Worm (Caenorhabditis elegans) whole organism, L4/young adult: ENCODE measurements around the gene T27A1.2.
"Not testable (repeated sequence)": the region's sequence is repeated elsewhere in the genome, so short reads cannot be mapped to it uniquely, and the experiment has no call there.

Source experiments
- W03F9.2 ChIP-seq: fragments of 150-350 bp; optimal IDR thresholded peaks from 2 replicates; lab custom pipeline; 2014; ENCODE audit warnings: missing biosample characterization, missing genetic modification characterization
- dao-5 ChIP-seq: sonication (generic microtip); optimal IDR thresholded peaks from 2 replicates; lab custom pipeline; 2016; ENCODE audit warnings: missing genotype, missing genetic modification characterization, moderate library complexity, missing compliant biosample characterization
- him-1 ChIP-seq: sonication (generic microtip); optimal IDR thresholded peaks from 2 replicates; lab custom pipeline; 2016; ENCODE audit warnings: missing genotype, missing genetic modification reagents, missing genetic modification characterization, missing compliant biosample characterization

T27A1.2 gene

DNA sequence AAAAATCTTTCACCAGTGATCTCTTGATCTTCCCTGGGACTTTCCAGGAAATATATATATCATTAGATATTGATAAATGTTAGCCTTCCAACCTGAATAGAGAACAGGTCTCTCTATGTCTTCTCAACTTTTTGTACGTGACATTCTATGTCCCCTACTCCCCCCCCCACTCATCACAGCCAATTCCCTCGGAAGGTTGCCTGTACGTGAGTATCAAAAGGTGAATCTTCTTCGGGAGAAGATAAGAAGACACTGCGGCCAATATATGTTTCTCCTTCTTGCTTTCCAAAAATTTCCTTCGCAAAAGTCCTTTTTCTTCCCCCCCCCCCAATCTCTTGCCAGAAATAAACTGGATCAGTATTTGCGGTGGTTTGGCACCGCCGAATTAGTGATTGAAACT is 5.7 kb upstream of the T27A1.2 start:
- TF ChIP-seq dao-5 (tag; lab: Kevin White, UChicago) (no peak), him-1 (tag; lab: Kevin White, UChicago) (no peak), W03F9.2 (tag; lab: Kevin White, UChicago) (no peak)

ce11 chrII:535226-535625 is 1.4 kb downstream of the T27A1.2 start, which contains the start of gene T27A1.3:
Gene T27A1.3 (plus strand): TSS chrII:535526.
- TF ChIP-seq him-1, dao-5, W03F9.2 (tag; lab: Kevin White, UChicago): not testable (repeated sequence)

- no peak for TF ChIP-seq W03F9.2 (tag; lab: Kevin White, UChicago)
- TF ChIP-seq him-1 (tag; lab: Kevin White, UChicago), result no peak
- no peak for TF ChIP-seq dao-5 (tag; lab: Kevin White, UChicago)
These were observed 10.3 kb downstream of the T27A1.2 start, which contains the start of gene lgc-34 for ce11 chrII:526375-526774. Gene lgc-34 (plus strand): TSS chrII:526574.

ce11 chrII:522302-522701 is 14.4 kb downstream of the T27A1.2 start, which contains the start of gene slc-36.2:
Gene slc-36.2 (plus strand): TSS chrII:522602.
- TF ChIP-seq him-1 (tag; lab: Kevin White, UChicago), result no peak
- no peak for TF ChIP-seq dao-5 (tag; lab: Kevin White, UChicago)
- TF ChIP-seq W03F9.2 (tag; lab: Kevin White, UChicago), result no peak

DNA sequence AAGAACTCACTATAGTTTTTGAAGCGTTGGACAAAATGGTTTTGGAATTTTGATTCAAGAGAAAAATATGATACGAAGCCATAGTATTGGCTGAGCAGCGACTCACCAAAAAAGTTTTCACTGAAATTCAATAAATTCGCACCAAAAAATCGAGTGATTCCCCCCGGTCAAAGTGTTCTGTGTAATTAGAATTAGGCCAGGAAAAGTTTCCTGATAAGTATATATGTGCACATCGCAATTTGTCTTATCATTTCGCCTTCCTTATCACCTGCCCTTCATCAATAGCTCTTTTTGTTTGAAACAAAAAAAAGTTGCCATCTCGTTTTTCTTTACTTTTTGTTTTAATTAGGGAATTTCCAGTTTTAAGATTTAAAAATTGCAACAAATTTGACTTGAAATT is 15.0 kb downstream of the T27A1.2 start:
- TF ChIP-seq W03F9.2 (tag; lab: Kevin White, UChicago) (no peak), him-1 (tag; lab: Kevin White, UChicago) (no peak), dao-5 (tag; lab: Kevin White, UChicago) (no peak)

ce11 chrII:515765-516164 is 20.9 kb downstream of the T27A1.2 start, which contains the start of gene mab-9:
Gene mab-9 (plus strand): TSS chrII:516024.
- TF ChIP-seq dao-5 (tag; lab: Kevin White, UChicago) (no peak), him-1 (tag; lab: Kevin White, UChicago) (no peak), W03F9.2 (tag; lab: Kevin White, UChicago) (no peak)

- no peak for TF ChIP-seq W03F9.2 (tag; lab: Kevin White, UChicago)
- no peak for TF ChIP-seq dao-5 (tag; lab: Kevin White, UChicago)
- no peak for TF ChIP-seq him-1 (tag; lab: Kevin White, UChicago)
These were observed 24.0 kb downstream of the T27A1.2 start for ce11 chrII:512630-513029.

ce11 chrII:511968-512367 is 24.7 kb downstream of the T27A1.2 start:
- TF ChIP-seq dao-5 (tag; lab: Kevin White, UChicago), result no peak
- no peak for TF ChIP-seq him-1 (tag; lab: Kevin White, UChicago)
- no peak for TF ChIP-seq W03F9.2 (tag; lab: Kevin White, UChicago)

- TF ChIP-seq W03F9.2 (tag; lab: Kevin White, UChicago), result no peak
- TF ChIP-seq dao-5 (tag; lab: Kevin White, UChicago), result no peak
- no peak for TF ChIP-seq him-1 (tag; lab: Kevin White, UChicago)
These were observed 27.4 kb downstream of the T27A1.2 start, which contains the start of gene srh-105 for ce11 chrII:509230-509629. Gene srh-105 (minus strand): TSS chrII:509330.

- TF ChIP-seq W03F9.2 (tag; lab: Kevin White, UChicago) (no peak), dao-5 (tag; lab: Kevin White, UChicago) (no peak), him-1 (tag; lab: Kevin White, UChicago) (no peak)
These were observed 28.1 kb downstream of the T27A1.2 start for ce11 chrII:508603-509002.

DNA sequence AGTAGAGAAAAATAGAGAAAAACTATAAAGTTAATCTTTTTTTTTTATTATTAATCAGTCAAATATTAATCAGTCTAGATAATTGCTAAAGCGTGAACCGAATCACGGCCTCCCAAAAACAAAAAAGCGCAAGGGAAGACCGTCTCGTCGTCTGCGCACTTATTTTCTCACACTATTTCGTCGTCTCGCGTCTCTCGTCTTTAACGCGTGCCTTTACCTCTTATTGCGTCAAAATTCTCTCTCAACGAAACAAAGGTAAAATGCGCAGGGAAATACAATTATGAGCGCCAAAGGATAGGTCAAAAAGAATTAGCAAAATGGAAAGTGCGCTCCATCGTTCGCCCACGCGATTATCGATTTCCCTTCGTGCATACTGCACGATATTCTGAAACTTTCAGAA is 30.6 kb downstream of the T27A1.2 start:
- TF ChIP-seq him-1 (tag; lab: Kevin White, UChicago) (no peak), dao-5 (tag; lab: Kevin White, UChicago) (no peak), W03F9.2 (tag; lab: Kevin White, UChicago) (no peak)

ce11 chrII:502638-503037 is 34.0 kb downstream of the T27A1.2 start:
- no peak for TF ChIP-seq dao-5 (tag; lab: Kevin White, UChicago)
- TF ChIP-seq W03F9.2 (tag; lab: Kevin White, UChicago), result no peak
- no peak for TF ChIP-seq him-1 (tag; lab: Kevin White, UChicago)

DNA sequence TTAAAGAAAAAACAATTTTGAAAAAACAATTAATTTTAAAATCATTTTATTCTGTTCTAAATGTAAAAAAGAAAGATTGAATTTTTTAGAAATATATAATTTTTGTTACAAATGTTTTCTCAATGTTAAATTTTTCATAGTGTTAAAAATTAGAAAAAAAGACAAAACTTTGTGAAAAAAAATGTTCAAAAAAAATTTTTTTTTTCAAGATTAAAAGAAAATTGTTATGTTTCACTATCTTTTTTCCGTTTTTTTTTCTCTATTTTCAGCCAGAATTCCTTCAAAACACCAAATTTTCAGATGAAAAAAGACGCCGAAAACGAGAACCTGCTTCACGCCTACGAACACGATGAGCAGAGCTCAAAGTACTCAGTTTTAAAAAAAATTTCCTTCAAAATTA is 41.6 kb downstream of the T27A1.2 start, which contains the start of gene sms-5:
TSS of gene sms-5 (plus strand) at position 301 of the 400 bp plus-strand sequence.
- no peak for TF ChIP-seq him-1 (tag; lab: Kevin White, UChicago)
- TF ChIP-seq dao-5 (tag; lab: Kevin White, UChicago), result no peak
- TF ChIP-seq W03F9.2 (tag; lab: Kevin White, UChicago), result no peak

- TF ChIP-seq W03F9.2 (tag; lab: Kevin White, UChicago) (peak; percentile 83), him-1 (tag; lab: Kevin White, UChicago) (no peak)
These were observed 52.3 kb downstream of the T27A1.2 start, which contains the start of the genes gldi-1 and prp-21 for ce11 chrII:484328-484916. Gene gldi-1 (minus strand): TSS chrII:484378. Gene prp-21 (plus strand): TSS chrII:484866.
